Worm (Caenorhabditis elegans) whole organism, L3 larva: ENCODE results near the gene ife-3.

Experiments used
- R02D3.7 ChIP-seq: fragments of 150-350 bp; optimal IDR thresholded peaks from 2 replicates; lab custom pipeline; 2014; ENCODE audit warnings: missing biosample characterization, missing genetic modification characterization
- ZK546.5 ChIP-seq: sonication (generic microtip); optimal IDR thresholded peaks from 2 replicates; lab custom pipeline; 2017; ENCODE audit warnings: missing biosample characterization, missing genetic modification characterization
- aly-2 ChIP-seq: fragments of 150-350 bp; optimal IDR thresholded peaks from 2 replicates; lab custom pipeline; 2014; ENCODE audit warnings: missing biosample characterization, missing genetic modification characterization
- ama-1 ChIP-seq: fragments of 150-350 bp; optimal IDR thresholded peaks from 2 replicates; lab custom pipeline; 2018
- ceh-16 ChIP-seq: sonication (generic microtip); optimal IDR thresholded peaks from 2 replicates; lab custom pipeline; 2017; ENCODE audit warnings: missing biosample characterization, missing genetic modification characterization
- ceh-28 ChIP-seq: fragments of 150-350 bp; optimal IDR thresholded peaks from 2 replicates; lab custom pipeline; 2014; ENCODE audit warnings: missing biosample characterization, missing genetic modification reagents, missing genetic modification characterization
- ceh-82 ChIP-seq: fragments of 150-350 bp; optimal IDR thresholded peaks from 2 replicates; lab custom pipeline; 2014; ENCODE audit warnings: missing biosample characterization, missing genetic modification characterization
- ceh-9 ChIP-seq: sonication (generic microtip); optimal IDR thresholded peaks from 2 replicates; lab custom pipeline; 2018; ENCODE audit warnings: missing biosample characterization, missing genetic modification characterization
- daf-12 ChIP-seq: fragments of 150-350 bp; optimal IDR thresholded peaks from 2 replicates; lab custom pipeline; 2014; ENCODE audit warnings: missing biosample characterization, missing genetic modification reagents, missing genetic modification characterization
- egl-27 ChIP-seq: sonication (generic microtip); optimal IDR thresholded peaks from 4 replicates; lab custom pipeline; 2017; ENCODE audit warnings: missing biosample characterization, missing genetic modification reagents, missing genetic modification characterization
- egl-5 ChIP-seq: fragments of 150-350 bp; optimal IDR thresholded peaks from 2 replicates; lab custom pipeline; 2017; ENCODE audit warnings: missing biosample characterization, missing genetic modification reagents, missing genetic modification characterization, inconsistent platforms
- elt-1 ChIP-seq: fragments of 150-350 bp; optimal IDR thresholded peaks from 2 replicates; lab custom pipeline; 2014; ENCODE audit warnings: missing biosample characterization, missing genetic modification characterization
- elt-2 ChIP-seq: sonication (generic microtip); optimal IDR thresholded peaks from 2 replicates; lab custom pipeline; 2016; ENCODE audit warnings: missing genetic modification reagents, mild to moderate bottlenecking, missing genetic modification characterization, missing compliant biosample characterization
- elt-3 ChIP-seq, 3 experiments: fragments of 150-350 bp in 1 of 3; sonication (generic microtip) in 2 of 3; optimal IDR thresholded peaks; 2 replicates in 2 of 3; 4 replicates in 1 of 3; lab custom pipeline; 2014 to 2017; ENCODE audit warnings: missing biosample characterization in 3 of 3, missing genetic modification characterization in 3 of 3
- eor-1 ChIP-seq, 2 experiments: fragments of 150-350 bp; optimal IDR thresholded peaks; 2 replicates each; lab custom pipeline; 2014 to 2018; ENCODE audit warnings: missing biosample characterization in 2 of 2, missing genetic modification characterization in 2 of 2
- fkh-10 ChIP-seq: sonication (generic microtip); optimal IDR thresholded peaks from 2 replicates; lab custom pipeline; 2017; ENCODE audit warnings: missing biosample characterization, missing genetic modification reagents, missing genetic modification characterization
- fkh-2 ChIP-seq: fragments of 150-350 bp; optimal IDR thresholded peaks from 2 replicates; lab custom pipeline; 2014; ENCODE audit warnings: missing biosample characterization, missing genetic modification reagents, missing genetic modification characterization
- fos-1 ChIP-seq: fragments of 150-350 bp; optimal IDR thresholded peaks from 2 replicates; lab custom pipeline; 2014; ENCODE audit warnings: missing biosample characterization, missing genetic modification characterization
- hmg-11 ChIP-seq: sonication (generic microtip); optimal IDR thresholded peaks from 2 replicates; lab custom pipeline; 2016; ENCODE audit warnings: missing genetic modification characterization, missing compliant biosample characterization
- jun-1 ChIP-seq: fragments of 150-350 bp; optimal IDR thresholded peaks from 2 replicates; lab custom pipeline; 2014; ENCODE audit warnings: missing biosample characterization, missing genetic modification reagents, missing genetic modification characterization
- lin-15B ChIP-seq: fragments of 150-350 bp; optimal IDR thresholded peaks from 2 replicates; lab custom pipeline; 2014; ENCODE audit warnings: missing biosample characterization, missing genetic modification characterization
- lin-39 ChIP-seq: fragments of 150-350 bp; optimal IDR thresholded peaks from 2 replicates; lab custom pipeline; 2018; ENCODE audit warnings: missing biosample characterization, missing genetic modification reagents, missing genetic modification characterization
- lsy-12 ChIP-seq: sonication (generic microtip); optimal IDR thresholded peaks from 2 replicates; lab custom pipeline; 2016; ENCODE audit warnings: mild to moderate bottlenecking, missing genetic modification characterization, missing compliant biosample characterization
- mdl-1 ChIP-seq: fragments of 150-350 bp; optimal IDR thresholded peaks from 2 replicates; lab custom pipeline; 2014; ENCODE audit warnings: missing biosample characterization, missing genetic modification characterization
- mml-1 ChIP-seq: fragments of 150-350 bp; sonication (generic microtip); optimal IDR thresholded peaks from 3 replicates; lab custom pipeline; 2014; ENCODE audit warnings: missing biosample characterization, missing genetic modification characterization
- nfya-1 ChIP-seq: sonication (generic microtip); optimal IDR thresholded peaks from 2 replicates; lab custom pipeline; 2017; ENCODE audit warnings: missing genetic modification characterization, mild to moderate bottlenecking, missing compliant biosample characterization, antibody characterized with exemption, moderate library complexity; ENCODE audit not compliant: insufficient read depth
- nhr-11 ChIP-seq: fragments of 150-350 bp; optimal IDR thresholded peaks from 2 replicates; lab custom pipeline; 2014; ENCODE audit warnings: missing biosample characterization, missing genetic modification characterization
- nhr-12 ChIP-seq: fragments of 150-350 bp; optimal IDR thresholded peaks from 2 replicates; lab custom pipeline; 2014; ENCODE audit warnings: missing biosample characterization, missing genetic modification characterization
- nhr-23 ChIP-seq: fragments of 150-350 bp; optimal IDR thresholded peaks from 2 replicates; lab custom pipeline; 2014; ENCODE audit warnings: missing biosample characterization, missing genetic modification reagents, missing genetic modification characterization
- nhr-237 ChIP-seq: fragments of 150-350 bp; optimal IDR thresholded peaks from 2 replicates; lab custom pipeline; 2014; ENCODE audit warnings: missing biosample characterization, missing genetic modification characterization
- nhr-25 ChIP-seq: sonication (generic microtip); optimal IDR thresholded peaks from 2 replicates; lab custom pipeline; 2017; ENCODE audit warnings: missing biosample characterization, missing genetic modification characterization
- nhr-28 ChIP-seq: fragments of 150-350 bp; optimal IDR thresholded peaks from 2 replicates; lab custom pipeline; 2014; ENCODE audit warnings: missing biosample characterization, missing genetic modification characterization
- nhr-43 ChIP-seq: sonication (generic microtip); optimal IDR thresholded peaks from 2 replicates; lab custom pipeline; 2016; ENCODE audit warnings: mild to moderate bottlenecking, missing genetic modification characterization, missing compliant biosample characterization; ENCODE audit not compliant: poor library complexity, severe bottlenecking
- nhr-67 ChIP-seq: fragments of 150-350 bp; optimal IDR thresholded peaks from 2 replicates; lab custom pipeline; 2014; ENCODE audit warnings: missing biosample characterization, missing genetic modification characterization
- nhr-76 ChIP-seq: fragments of 150-350 bp; sonication (generic microtip); optimal IDR thresholded peaks from 5 replicates; lab custom pipeline; 2014; ENCODE audit warnings: missing biosample characterization, missing genetic modification characterization
- nhr-77 ChIP-seq: fragments of 150-350 bp; optimal IDR thresholded peaks from 2 replicates; lab custom pipeline; 2014; ENCODE audit warnings: missing biosample characterization, missing genetic modification characterization
- pha-4 ChIP-seq: fragments of 150-350 bp; optimal IDR thresholded peaks from 2 replicates; lab custom pipeline; 2014; ENCODE audit warnings: missing biosample characterization, missing genetic modification reagents, missing genetic modification characterization
- pqm-1 ChIP-seq: fragments of 150-350 bp; optimal IDR thresholded peaks from 2 replicates; lab custom pipeline; 2017; ENCODE audit warnings: missing biosample characterization, missing genetic modification characterization, inconsistent platforms
- sea-2 ChIP-seq: fragments of 150-350 bp; sonication (generic microtip); optimal IDR thresholded peaks from 4 replicates; lab custom pipeline; 2014; ENCODE audit warnings: missing biosample characterization, missing genetic modification reagents, missing genetic modification characterization
- skn-1 ChIP-seq: fragments of 150-350 bp; optimal IDR thresholded peaks from 2 replicates; lab custom pipeline; 2014; ENCODE audit warnings: missing biosample characterization, missing genetic modification characterization
- snpc-4 ChIP-seq: fragments of 150-350 bp; optimal IDR thresholded peaks from 2 replicates; lab custom pipeline; 2014; ENCODE audit warnings: missing biosample characterization, missing genetic modification characterization
- tbx-2 ChIP-seq: sonication (generic microtip); optimal IDR thresholded peaks from 2 replicates; lab custom pipeline; 2016; ENCODE audit warnings: mild to moderate bottlenecking, missing genetic modification characterization, missing compliant biosample characterization
- unc-39 ChIP-seq: sonication (generic microtip); optimal IDR thresholded peaks from 4 replicates; lab custom pipeline; 2017; ENCODE audit warnings: missing biosample characterization, missing genetic modification characterization
- unc-62 ChIP-seq: fragments of 150-350 bp; sonication (generic microtip); optimal IDR thresholded peaks from 4 replicates; lab custom pipeline; 2014; ENCODE audit warnings: missing biosample characterization, missing genetic modification reagents, missing genetic modification characterization
- zag-1 ChIP-seq: fragments of 150-350 bp; optimal IDR thresholded peaks from 2 replicates; lab custom pipeline; 2014; ENCODE audit warnings: missing biosample characterization, missing genetic modification characterization
- ztf-11 ChIP-seq: fragments of 150-350 bp; optimal IDR thresholded peaks from 2 replicates; lab custom pipeline; 2014; ENCODE audit warnings: missing biosample characterization, missing genetic modification characterization
- ztf-4 ChIP-seq: fragments of 150-350 bp; optimal IDR thresholded peaks from 2 replicates; lab custom pipeline; 2014; ENCODE audit warnings: missing biosample characterization, missing genetic modification characterization

The ife-3 gene

DNA sequence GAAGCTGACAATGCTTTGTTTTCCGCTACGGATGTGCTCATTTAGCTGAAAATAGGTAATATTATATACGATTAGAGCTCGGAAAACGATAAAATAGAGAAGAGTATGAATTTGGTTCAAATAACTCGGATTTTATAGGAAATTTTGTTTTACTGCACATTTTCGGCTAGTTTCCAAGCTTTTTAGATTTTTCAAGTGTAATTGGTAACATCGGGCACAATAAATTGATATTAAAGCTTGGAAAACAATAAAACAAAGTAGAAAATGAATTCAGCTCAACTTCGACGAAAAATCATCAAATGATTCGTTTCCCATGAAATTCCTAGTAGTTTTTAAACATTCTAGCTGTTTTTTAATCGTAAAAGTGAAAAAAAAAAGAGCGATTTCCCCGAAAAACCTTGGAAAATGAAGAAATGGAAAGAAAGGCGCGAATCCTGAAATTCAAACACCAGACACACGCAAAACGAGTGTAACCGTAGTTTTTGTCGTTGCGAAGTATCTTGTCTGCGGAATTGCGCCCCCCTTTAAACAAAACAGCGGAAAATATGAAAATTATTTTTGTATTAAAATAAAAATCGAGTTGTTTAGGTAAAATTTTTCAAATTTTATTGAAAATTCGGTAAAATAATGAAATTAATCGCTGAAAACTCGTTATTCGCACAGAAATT is at the start of gene ife-3:
ife-3 (minus strand) TSS at position 51 of the 668 bp plus-strand sequence.
- no peak for TF ChIP-seq nhr-237
- TF ChIP-seq eor-1 (tag; optimal IDR thresholded peaks at IDR 0.05; lab: Kevin White, UChicago), result no peak
- TF ChIP-seq nhr-28 (tag; lab: Kevin White, UChicago), result no peak
- no peak for TF ChIP-seq hmg-11
- TF ChIP-seq zag-1 (tag; lab: Kevin White, UChicago), result no peak
- no peak for TF ChIP-seq elt-3 (tag; optimal IDR thresholded peaks at IDR 0.05; lab: Kevin White, UChicago)
- TF ChIP-seq pqm-1 (tag; lab: Kevin White, UChicago), result no peak
- peak; percentile 64 for TF ChIP-seq lin-15B (tag; lab: Kevin White, UChicago)
- no peak for TF ChIP-seq nhr-77 (tag; lab: Kevin White, UChicago)
- TF ChIP-seq R02D3.7, result no peak
- TF ChIP-seq pha-4 (tag; lab: Kevin White, UChicago), result peak; percentile 75
- TF ChIP-seq ZK546.5 (tag; lab: Kevin White, UChicago), result no peak
- TF ChIP-seq egl-27 (tag; lab: Kevin White, UChicago), result no peak
- TF ChIP-seq elt-2 (tag; lab: Kevin White, UChicago), result no peak
- TF ChIP-seq ama-1 (lab: Kevin White, UChicago), result peak; percentile 89
- no peak for TF ChIP-seq ztf-11 (tag; lab: Kevin White, UChicago)
- TF ChIP-seq fos-1, result no peak
- TF ChIP-seq nhr-11 (tag; lab: Kevin White, UChicago), result no peak
- TF ChIP-seq ceh-16 (tag; lab: Kevin White, UChicago), result no peak
- no peak for TF ChIP-seq ztf-4
- no peak for TF ChIP-seq mdl-1 (tag; lab: Kevin White, UChicago)
- TF ChIP-seq ceh-28 (tag; lab: Kevin White, UChicago), result no peak
- TF ChIP-seq tbx-2, result no peak
- peak; percentile 68 for TF ChIP-seq nhr-23 (tag; lab: Kevin White, UChicago)
- TF ChIP-seq unc-62 (GFP tag; lab: Kevin White, UChicago), result no peak
- TF ChIP-seq lin-39 (tag; lab: Kevin White, UChicago), result peak; percentile 29
- peak; percentile 86 for TF ChIP-seq nfya-1
- no peak for TF ChIP-seq jun-1 (tag; lab: Kevin White, UChicago)
- TF ChIP-seq elt-1 (tag; lab: Kevin White, UChicago), result no peak
- TF ChIP-seq nhr-25, result peak; percentile 27
- TF ChIP-seq fkh-10 (GFP tag; lab: Kevin White, UChicago), result no peak
- TF ChIP-seq daf-12 (tag; lab: Kevin White, UChicago), result no peak
- no peak for TF ChIP-seq ceh-82 (tag; lab: Kevin White, UChicago)
- TF ChIP-seq nhr-12, result no peak
- no peak for TF ChIP-seq skn-1
- no peak for TF ChIP-seq mml-1 (tag; lab: Kevin White, UChicago)
- TF ChIP-seq egl-5 (tag; lab: Kevin White, UChicago), result no peak
- no peak for TF ChIP-seq nhr-76 (tag; lab: Kevin White, UChicago)
- TF ChIP-seq unc-39 (tag; lab: Kevin White, UChicago), result no peak
- TF ChIP-seq sea-2 (GFP tag; lab: Kevin White, UChicago), result no peak
- no peak for TF ChIP-seq lsy-12 (tag; lab: Kevin White, UChicago)
- no peak for TF ChIP-seq nhr-67 (tag; lab: Kevin White, UChicago)
- TF ChIP-seq ceh-9, result no peak
- TF ChIP-seq nhr-43 (tag; lab: Kevin White, UChicago), result peak; percentile 16
- TF ChIP-seq fkh-2 (tag; lab: Kevin White, UChicago), result no peak
- TF ChIP-seq aly-2, result no peak
- no peak for TF ChIP-seq snpc-4 (tag; lab: Kevin White, UChicago)
